Worm (Caenorhabditis elegans): Measurements from ENCODE around the gene srw-72.

ce11 chrV:17439406-17439805 is 27.4 kb upstream of the srw-72 start, which contains the start of gene srh-154:
- TF ChIP-seq gmeb-2 (tag; optimal IDR thresholded peaks at IDR 0.05) (no peak), K09A11.1 (tag; optimal IDR thresholded peaks at IDR 0.05; ENCODE audit: insufficient read depth) (no peak), unc-3 (GFP tag; conservative IDR thresholded peaks at IDR 0.05) (no peak), unc-3 (tag; optimal IDR thresholded peaks at IDR 0.05) (no peak), eyg-1 (tag; optimal IDR thresholded peaks at IDR 0.05) (no peak), ama-1 (optimal IDR thresholded peaks at IDR 0.05) (no peak)
